Fruit fly (Drosophila melanogaster) whole organism, prepupa: ENCODE data around the gene Sgt.

Experiments
- Blimp-1 ChIP-seq: fragments of 200-800 bp; sonication (Bioruptor generic); optimal IDR thresholded peaks from 3 replicates; lab custom pipeline; 2017; ENCODE audit warnings: missing biosample characterization, missing genetic modification characterization, mild to moderate bottlenecking, moderate library complexity, missing genetic modification reagents
- CG10631 ChIP-seq: fragments of 200-800 bp; sonication (Bioruptor generic); optimal IDR thresholded peaks from 2 replicates; lab custom pipeline; 2016; ENCODE audit warnings: missing biosample characterization, missing genetic modification characterization
- CG10669 ChIP-seq: fragments of 200-800 bp; sonication (Bioruptor generic); optimal IDR thresholded peaks from 3 replicates; lab custom pipeline; 2018; ENCODE audit warnings: missing biosample characterization, mild to moderate bottlenecking, missing genetic modification characterization, moderate library complexity
- CG11294 ChIP-seq: fragments of 200-800 bp; sonication (Bioruptor generic); IDR thresholded peaks from 2 replicates; pipeline ENCODE4 v1.3.6; 2022; ENCODE audit warnings: missing biosample characterization, missing genetic modification characterization
- CG11762 ChIP-seq: fragments of 200-800 bp; sonication (Bioruptor generic); optimal IDR thresholded peaks from 3 replicates; lab custom pipeline; 2016; ENCODE audit warnings: missing biosample characterization, missing genetic modification characterization; ENCODE audit not compliant: insufficient read depth
- CG11902 ChIP-seq: fragments of 200-800 bp; sonication (Bioruptor generic); optimal IDR thresholded peaks from 3 replicates; lab custom pipeline; 2016; ENCODE audit warnings: missing biosample characterization, missing genetic modification characterization
- CG15336 ChIP-seq: fragments of 200-800 bp; sonication (Bioruptor generic); IDR thresholded peaks from 2 replicates; pipeline ENCODE4 v1.3.6; 2022; ENCODE audit warnings: missing biosample characterization, missing genetic modification characterization
- CG1621 ChIP-seq: fragments of 200-800 bp; sonication (Bioruptor generic); optimal IDR thresholded peaks from 3 replicates; lab custom pipeline; 2018; ENCODE audit warnings: missing biosample characterization, mild to moderate bottlenecking, missing genetic modification characterization
- CG3032 ChIP-seq: fragments of 200-800 bp; optimal IDR thresholded peaks from 2 replicates; lab custom pipeline; 2019; ENCODE audit warnings: missing biosample characterization, mild to moderate bottlenecking, missing genetic modification characterization, moderate library complexity
- CG31627 ChIP-seq: fragments of 200-800 bp; sonication (Bioruptor generic); optimal IDR thresholded peaks from 3 replicates; lab custom pipeline; 2016; ENCODE audit warnings: missing biosample characterization, missing genetic modification characterization
- CG32006 ChIP-seq: fragments of 200-800 bp; sonication (Bioruptor generic); optimal IDR thresholded peaks from 3 replicates; lab custom pipeline; 2017; ENCODE audit warnings: missing biosample characterization, mild to moderate bottlenecking, missing genetic modification characterization
- CG34406 ChIP-seq: fragments of 200-800 bp; sonication (Bioruptor generic); optimal IDR thresholded peaks from 3 replicates; lab custom pipeline; 2016; ENCODE audit warnings: missing biosample characterization, missing genetic modification characterization
- CG4318 ChIP-seq: fragments of 200-800 bp; sonication (Bioruptor generic); optimal IDR thresholded peaks from 3 replicates; lab custom pipeline; 2017; ENCODE audit warnings: missing biosample characterization, mild to moderate bottlenecking, missing genetic modification characterization
- CG6163 ChIP-seq: fragments of 200-800 bp; sonication (Bioruptor generic); IDR thresholded peaks from 3 replicates; pipeline ENCODE4 v1.3.6; 2022; ENCODE audit warnings: missing biosample characterization, missing genetic modification characterization
- CG6276 ChIP-seq: fragments of 200-800 bp; sonication (Bioruptor generic); optimal IDR thresholded peaks from 2 replicates; lab custom pipeline; 2017; ENCODE audit warnings: missing biosample characterization, mild to moderate bottlenecking, missing genetic modification characterization
- CG6792 ChIP-seq: fragments of 200-800 bp; sonication (Bioruptor generic); optimal IDR thresholded peaks from 3 replicates; lab custom pipeline; 2016; ENCODE audit warnings: missing biosample characterization, missing genetic modification characterization
- CG7368 ChIP-seq: fragments of 200-800 bp; sonication (Bioruptor generic); optimal IDR thresholded peaks from 3 replicates; lab custom pipeline; 2016; ENCODE audit warnings: missing biosample characterization, missing genetic modification characterization
- CG8319 ChIP-seq: fragments of 200-800 bp; sonication (Bioruptor generic); optimal IDR thresholded peaks from 3 replicates; lab custom pipeline; 2016; ENCODE audit warnings: missing biosample characterization, missing genetic modification characterization
- CG8632 ChIP-seq: fragments of 200-800 bp; sonication (Bioruptor generic); optimal IDR thresholded peaks from 3 replicates; lab custom pipeline; 2016; ENCODE audit warnings: missing biosample characterization, missing genetic modification characterization
- Eip78C ChIP-seq: fragments of 200-800 bp; sonication (Bioruptor generic); peaks from one replicate; lab custom pipeline; 2016; ENCODE audit warnings: missing biosample characterization, missing genetic modification characterization
- Eip93F ChIP-seq: fragments of 200-800 bp; sonication (Bioruptor generic); optimal IDR thresholded peaks from 2 replicates; lab custom pipeline; 2016; ENCODE audit warnings: missing biosample characterization, mild to moderate bottlenecking, missing genetic modification characterization
- Ets21C ChIP-seq: fragments of 200-800 bp; sonication (Bioruptor generic); optimal IDR thresholded peaks from 3 replicates; lab custom pipeline; 2016; ENCODE audit warnings: missing biosample characterization, missing genetic modification characterization
- Ets96B ChIP-seq: fragments of 200-800 bp; optimal IDR thresholded peaks from 2 replicates; lab custom pipeline; 2019; ENCODE audit warnings: missing biosample characterization, mild to moderate bottlenecking, missing genetic modification characterization, moderate library complexity
- Gug ChIP-seq: fragments of 200-800 bp; sonication (Bioruptor generic); IDR thresholded peaks from 2 replicates; pipeline ENCODE4 v1.3.6; 2022; ENCODE audit warnings: missing biosample characterization, missing genetic modification characterization
- Hr38 ChIP-seq: sonication (Bioruptor generic); optimal IDR thresholded peaks from 2 replicates; lab custom pipeline; 2016; ENCODE audit warnings: missing biosample characterization, missing genetic modification characterization
- Hr39 ChIP-seq: fragments of 200-800 bp; sonication (Bioruptor generic); optimal IDR thresholded peaks from 2 replicates; lab custom pipeline; 2016; ENCODE audit warnings: missing biosample characterization, missing genetic modification characterization
- Hr4 ChIP-seq: fragments of 200-800 bp; sonication (Bioruptor generic); optimal IDR thresholded peaks from 3 replicates; lab custom pipeline; 2016; ENCODE audit warnings: missing biosample characterization, missing genetic modification characterization
- Met ChIP-seq: fragments of 200-800 bp; sonication (Bioruptor generic); optimal IDR thresholded peaks from 3 replicates; lab custom pipeline; 2016; ENCODE audit warnings: missing biosample characterization, missing genetic modification characterization
- Smox ChIP-seq: fragments of 200-800 bp; sonication (Bioruptor generic); optimal IDR thresholded peaks from 3 replicates; lab custom pipeline; 2016; ENCODE audit warnings: missing biosample characterization, missing genetic modification characterization
- Sox102F ChIP-seq: fragments of 200-800 bp; sonication (Bioruptor generic); optimal IDR thresholded peaks from 2 replicates; lab custom pipeline; 2016; ENCODE audit warnings: missing biosample characterization, mild to moderate bottlenecking, missing genetic modification characterization
- Sox14 ChIP-seq: fragments of 200-800 bp; sonication (Bioruptor generic); optimal IDR thresholded peaks from 3 replicates; lab custom pipeline; 2016; ENCODE audit warnings: missing biosample characterization, missing genetic modification characterization
- Sox15 ChIP-seq: fragments of 200-800 bp; sonication (Bioruptor generic); optimal IDR thresholded peaks from 3 replicates; lab custom pipeline; 2016; ENCODE audit warnings: missing biosample characterization, missing genetic modification characterization
- acj6 ChIP-seq: fragments of 200-800 bp; sonication (Bioruptor generic); optimal IDR thresholded peaks from 3 replicates; lab custom pipeline; 2016; ENCODE audit warnings: missing biosample characterization, missing genetic modification characterization
- cyc ChIP-seq: fragments of 200-800 bp; sonication (Bioruptor generic); optimal IDR thresholded peaks from 3 replicates; lab custom pipeline; 2016; ENCODE audit warnings: missing biosample characterization, missing genetic modification characterization
- esn ChIP-seq: fragments of 200-800 bp; sonication (Bioruptor generic); optimal IDR thresholded peaks from 2 replicates; lab custom pipeline; 2016; ENCODE audit warnings: missing biosample characterization, mild to moderate bottlenecking, missing genetic modification characterization, moderate library complexity
- fd85E ChIP-seq: fragments of 200-800 bp; sonication (Bioruptor generic); optimal IDR thresholded peaks from 3 replicates; lab custom pipeline; 2016; ENCODE audit warnings: missing biosample characterization, missing genetic modification characterization
- lz ChIP-seq: fragments of 200-800 bp; sonication (Bioruptor generic); optimal IDR thresholded peaks from 3 replicates; lab custom pipeline; 2016; ENCODE audit warnings: missing biosample characterization, missing genetic modification characterization
- net ChIP-seq: fragments of 200-800 bp; sonication (Bioruptor generic); optimal IDR thresholded peaks from 3 replicates; lab custom pipeline; 2016; ENCODE audit warnings: missing biosample characterization, missing genetic modification characterization
- pdm3 ChIP-seq: fragments of 200-800 bp; sonication (Bioruptor generic); optimal IDR thresholded peaks from 3 replicates; lab custom pipeline; 2016; ENCODE audit warnings: missing biosample characterization, missing genetic modification characterization
- salr ChIP-seq, 2 experiments: fragments of 200-800 bp; sonication (Bioruptor generic); optimal IDR thresholded peaks; 3 replicates each; lab custom pipeline; 2016 to 2018; ENCODE audit warnings: missing biosample characterization in 2 of 2, missing genetic modification characterization in 2 of 2, mild to moderate bottlenecking in 1 of 2
- svp ChIP-seq: fragments of 200-800 bp; sonication (Bioruptor generic); peaks from one replicate; lab custom pipeline; 2016; ENCODE audit warnings: missing biosample characterization, missing genetic modification characterization
- topi ChIP-seq: fragments of 200-800 bp; sonication (Bioruptor generic); optimal IDR thresholded peaks from 3 replicates; lab custom pipeline; 2016; ENCODE audit warnings: missing biosample characterization, missing genetic modification characterization
- vri ChIP-seq: fragments of 200-800 bp; sonication (Bioruptor generic); optimal IDR thresholded peaks from 3 replicates; lab custom pipeline; 2016; ENCODE audit warnings: missing biosample characterization, mild to moderate bottlenecking, missing genetic modification characterization

The Sgt gene

dm6 chr2L:17471524-17471923 lies at the start of gene Sgt:
Gene Sgt (plus strand): TSS chr2L:17471603.
- TF ChIP-seq Smox (GFP tag; lab: Kevin White, UChicago) (no peak), CG15336 (GFP tag; lab: Robert Waterston, UW) (0 out of 2 replicates have a peak, but pooled peaks have one; percentile 24)
- TF ChIP-seq, all 60 proteins: peak for 1

- TF ChIP-seq CG6276 (GFP tag; lab: Kevin White, UChicago) (no peak), pdm3 (GFP tag; lab: Kevin White, UChicago) (peak; percentile 29), Eip78C (peak; percentile 61), svp (GFP tag; lab: Kevin White, UChicago) (peak; percentile 67), CG6163 (no peak), acj6 (peak; percentile 3), Ets21C (GFP tag; lab: Kevin White, UChicago) (no peak), Ets96B (tag; lab: Kevin White, UChicago) (peak; percentile 3), CG3032 (no peak), CG31627 (GFP tag; lab: Kevin White, UChicago) (peak; percentile 6)
- TF ChIP-seq, all 60 proteins: peak for 6
Measured at dm6 chr2L:17422089-17422488, 49.3 kb upstream of the Sgt start.

DNA sequence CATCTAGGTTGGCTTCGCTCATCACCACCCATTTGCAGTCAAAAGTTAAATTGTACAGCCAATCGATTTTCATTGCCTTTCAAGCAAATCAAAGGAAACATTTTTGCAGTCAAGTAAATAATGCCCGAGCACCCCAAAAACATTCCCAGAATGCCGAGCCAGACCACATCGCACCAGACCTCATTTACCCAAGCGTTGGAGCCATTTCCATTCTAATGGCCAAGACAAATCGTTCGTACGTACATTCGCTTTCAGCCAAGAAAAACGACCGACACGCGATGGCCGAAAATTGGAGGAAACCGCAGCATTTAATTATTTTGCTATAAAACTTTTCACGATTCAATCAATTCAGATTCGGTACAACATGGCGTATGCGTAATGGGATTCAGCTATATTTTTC lies 46.4 kb upstream of the Sgt start:
- TF ChIP-seq Ets96B (tag; lab: Kevin White, UChicago), result no peak
- TF ChIP-seq Hr38 (GFP tag; lab: Kevin White, UChicago), result no peak
- TF ChIP-seq cyc (GFP tag; lab: Kevin White, UChicago), result no peak
- no peak for TF ChIP-seq Met (GFP tag; lab: Kevin White, UChicago)
- no peak for TF ChIP-seq fd85E (GFP tag; lab: Kevin White, UChicago)
- no peak for TF ChIP-seq CG11294 (GFP tag; lab: Robert Waterston, UW)
- no peak for TF ChIP-seq lz
- no peak for TF ChIP-seq CG11902
- TF ChIP-seq salr (GFP tag; optimal IDR thresholded peaks at IDR 0.05; lab: Kevin White, UChicago), result no peak
- no peak for TF ChIP-seq CG8319 (GFP tag; lab: Kevin White, UChicago)
- TF ChIP-seq Sox102F (GFP tag; lab: Kevin White, UChicago), result no peak
- no peak for TF ChIP-seq svp (GFP tag; lab: Kevin White, UChicago)
- no peak for TF ChIP-seq vri (GFP tag; lab: Kevin White, UChicago)
- TF ChIP-seq CG34406, result no peak
- TF ChIP-seq Gug (GFP tag; lab: Robert Waterston, UW), result no peak
- no peak for TF ChIP-seq CG6792 (GFP tag; lab: Kevin White, UChicago)
- TF ChIP-seq CG1621 (tag; lab: Kevin White, UChicago), result no peak

dm6 chr2L:17425412-17425811 lies 46.0 kb upstream of the Sgt start:
- TF ChIP-seq CG7368, result no peak
- no peak for TF ChIP-seq salr (GFP tag; optimal IDR thresholded peaks at IDR 0.05; lab: Kevin White, UChicago)
- peak; percentile 92 for TF ChIP-seq svp (GFP tag; lab: Kevin White, UChicago)
- TF ChIP-seq CG10631 (GFP tag; lab: Kevin White, UChicago), result no peak

- TF ChIP-seq CG15336 (GFP tag; lab: Robert Waterston, UW) (peak; percentile 57), Hr39 (peak; percentile 21), vri (GFP tag; lab: Kevin White, UChicago) (no peak), pdm3 (GFP tag; lab: Kevin White, UChicago) (peak; percentile 3), Sox14 (peak; percentile 32), Eip93F (GFP tag; lab: Kevin White, UChicago) (no peak), CG4318 (peak; percentile 52), topi (no peak), CG32006 (GFP tag; lab: Kevin White, UChicago) (peak; percentile 76), Hr4 (peak; percentile 55), CG10669 (GFP tag; lab: Kevin White, UChicago) (peak; percentile 4), CG8632 (GFP tag; lab: Kevin White, UChicago) (peak; percentile 20), lz (peak; percentile 30), esn (peak; percentile 37), CG31627 (GFP tag; lab: Kevin White, UChicago) (peak; percentile 15), svp (GFP tag; lab: Kevin White, UChicago) (peak; percentile 56), CG11762 (GFP tag; lab: Kevin White, UChicago) (peak; percentile 10), CG11294 (GFP tag; lab: Robert Waterston, UW) (no peak), Eip78C (peak; percentile 75), acj6 (no peak), CG6792 (GFP tag; lab: Kevin White, UChicago) (no peak), Blimp-1 (no peak), Smox (GFP tag; lab: Kevin White, UChicago) (peak; percentile 10), CG3032 (peak; percentile 26), fd85E (GFP tag; lab: Kevin White, UChicago) (no peak), Sox15 (GFP tag; lab: Kevin White, UChicago) (peak; percentile 1), net (GFP tag; lab: Kevin White, UChicago) (peak; percentile 7)
Measured at dm6 chr2L:17427187-17427586, 44.2 kb upstream of the Sgt start.
